Fruit fly (Drosophila melanogaster): ENCODE data around the gene Sdic1.

dm6 chrX:20140710-20141109 is 37.7 kb downstream of the Sdic1 start, which contains the start of gene CG34332:
- no peak for TF ChIP-seq CG14711 (tag; optimal IDR thresholded peaks at IDR 0.05)
- TF ChIP-seq CG1620 (GFP tag; optimal IDR thresholded peaks at IDR 0.05) = no peak
- no peak for TF ChIP-seq bab1 (GFP tag; optimal IDR thresholded peaks at IDR 0.05)
- no peak for TF ChIP-seq cic (GFP tag; optimal IDR thresholded peaks at IDR 0.05)
- no peak for TF ChIP-seq Hr96 (GFP tag; optimal IDR thresholded peaks at IDR 0.05)
- no peak for TF ChIP-seq tj (GFP tag; optimal IDR thresholded peaks at IDR 0.05)
- no peak for TF ChIP-seq Crg-1 (GFP tag; optimal IDR thresholded peaks at IDR 0.05)
- TF ChIP-seq CG33017 (tag; optimal IDR thresholded peaks at IDR 0.05) = no peak
- no peak for TF ChIP-seq Mnt (GFP tag; optimal IDR thresholded peaks at IDR 0.05)
- no peak for TF ChIP-seq CG7045 (GFP tag; optimal IDR thresholded peaks at IDR 0.05)
- no peak for TF ChIP-seq toe (GFP tag; optimal IDR thresholded peaks at IDR 0.05)
- no peak for TF ChIP-seq cnc (optimal IDR thresholded peaks at IDR 0.05)
- no peak for TF ChIP-seq CG12768 (GFP tag; optimal IDR thresholded peaks at IDR 0.05)
- no peak for TF ChIP-seq Clk (GFP tag; optimal IDR thresholded peaks at IDR 0.05)
